Worm (Caenorhabditis elegans) whole organism, L4 larva: Measurements from ENCODE around the gene srx-104.

Experiments used
- F26F4.8 ChIP-seq: fragments of 200-800 bp; sonication (Bioruptor generic); conservative IDR thresholded peaks from 2 replicates; pipeline ENCODE4 v1.3.6; 2022; ENCODE audit warnings: missing genetic modification characterization, missing compliant biosample characterization
- F49E8.2 ChIP-seq: sonication (generic microtip); optimal IDR thresholded peaks from 2 replicates; lab custom pipeline; 2016; ENCODE audit warnings: missing compliant biosample characterization, mild to moderate bottlenecking, missing genetic modification characterization, borderline replicate concordance
- R02D3.7 ChIP-seq: fragments of 150-350 bp; sonication (generic microtip); optimal IDR thresholded peaks from 3 replicates; lab custom pipeline; 2014; ENCODE audit warnings: missing biosample characterization, missing genetic modification characterization
- T20F7.1 ChIP-seq: fragments of 200-800 bp; sonication (Bioruptor generic); optimal IDR thresholded peaks from 2 replicates; lab custom pipeline; 2018; ENCODE audit warnings: mild to moderate bottlenecking, missing genetic modification characterization, missing compliant biosample characterization
- Y75B8A.6 ChIP-seq: fragments of 200-800 bp; sonication (Bioruptor generic); IDR thresholded peaks from 2 replicates; pipeline ENCODE4 v1.3.6; 2022; ENCODE audit warnings: missing genetic modification reagents, missing genetic modification characterization, missing compliant biosample characterization
- ama-1 ChIP-seq: fragments of 150-350 bp; optimal IDR thresholded peaks from 2 replicates; lab custom pipeline; 2014; ENCODE audit warnings: inconsistent platforms, mixed read lengths
- attf-4 ChIP-seq: sonication (generic microtip); optimal IDR thresholded peaks from 3 replicates; lab custom pipeline; 2017; ENCODE audit warnings: missing biosample characterization, missing genetic modification characterization
- ceh-28 ChIP-seq: fragments of 150-350 bp; optimal IDR thresholded peaks from 2 replicates; lab custom pipeline; 2014; ENCODE audit warnings: missing biosample characterization, missing genetic modification reagents, missing genetic modification characterization
- ceh-82 ChIP-seq: sonication (generic microtip); optimal IDR thresholded peaks from 2 replicates; lab custom pipeline; 2017; ENCODE audit warnings: missing biosample characterization, missing genetic modification characterization
- cey-2 ChIP-seq: sonication (generic microtip); optimal IDR thresholded peaks from 3 replicates; lab custom pipeline; 2017; ENCODE audit warnings: missing genetic modification characterization, mild to moderate bottlenecking, missing compliant biosample characterization, antibody characterized with exemption, borderline replicate concordance; ENCODE audit not compliant: insufficient read depth
- daf-19 ChIP-seq: fragments of 200-800 bp; sonication (Bioruptor generic); conservative IDR thresholded peaks from 2 replicates; pipeline ENCODE4 v1.3.6; 2022; ENCODE audit warnings: missing genetic modification characterization, missing compliant biosample characterization
- dmd-6 ChIP-seq: fragments of 200-800 bp; sonication (Bioruptor generic); IDR thresholded peaks from 2 replicates; pipeline ENCODE4 v1.3.6; 2022; ENCODE audit warnings: missing genetic modification reagents, missing genetic modification characterization, missing compliant biosample characterization
- duxl-1 ChIP-seq: sonication (generic microtip); optimal IDR thresholded peaks from 2 replicates; lab custom pipeline; 2016; ENCODE audit warnings: mild to moderate bottlenecking, missing genetic modification characterization, moderate library complexity, missing compliant biosample characterization; ENCODE audit not compliant: poor library complexity
- fkh-10 ChIP-seq: fragments of 150-350 bp; optimal IDR thresholded peaks from 2 replicates; lab custom pipeline; 2014; ENCODE audit warnings: missing biosample characterization, missing genetic modification reagents, missing genetic modification characterization
- hlh-11 ChIP-seq: fragments of 200-800 bp; sonication (Bioruptor generic); optimal IDR thresholded peaks from 2 replicates; lab custom pipeline; 2018; ENCODE audit warnings: mild to moderate bottlenecking, missing genetic modification characterization, missing compliant biosample characterization
- hlh-30 ChIP-seq: sonication (generic microtip); optimal IDR thresholded peaks from 2 replicates; lab custom pipeline; 2017; ENCODE audit warnings: antibody characterized with exemption, mild to moderate bottlenecking, missing genetic modification characterization, missing compliant biosample characterization; ENCODE audit not compliant: insufficient read depth
- hmg-1.1 ChIP-seq: fragments of 200-800 bp; sonication (Bioruptor generic); IDR thresholded peaks from 2 replicates; pipeline ENCODE4 v1.3.6; 2022; ENCODE audit warnings: missing genetic modification reagents, missing genetic modification characterization, missing compliant biosample characterization
- lim-7 ChIP-seq: fragments of 200-800 bp; sonication (Bioruptor generic); IDR thresholded peaks from 2 replicates; pipeline ENCODE4 v1.3.6; 2022; ENCODE audit warnings: missing genetic modification characterization, missing compliant biosample characterization
- lin-15B ChIP-seq: fragments of 150-350 bp; sonication (generic microtip); optimal IDR thresholded peaks from 3 replicates; lab custom pipeline; 2014; ENCODE audit warnings: missing biosample characterization, missing genetic modification characterization
- lin-29 ChIP-seq: fragments of 200-800 bp; sonication (Bioruptor generic); IDR thresholded peaks from 2 replicates; pipeline ENCODE4 v1.3.6; 2022; ENCODE audit warnings: missing genetic modification reagents, missing genetic modification characterization, missing compliant biosample characterization
- lin-38 ChIP-seq: fragments of 200-800 bp; sonication (Bioruptor generic); IDR thresholded peaks from 2 replicates; pipeline ENCODE4 v1.3.6; 2022; ENCODE audit warnings: missing genetic modification reagents, missing genetic modification characterization, missing compliant biosample characterization
- lir-3 ChIP-seq: sonication (generic microtip); optimal IDR thresholded peaks from 2 replicates; lab custom pipeline; 2016; ENCODE audit warnings: mild to moderate bottlenecking, missing genetic modification characterization, missing compliant biosample characterization
- madf-5 ChIP-seq, 2 experiments: fragments of 200-800 bp; sonication (Bioruptor generic); IDR thresholded peaks; 2 replicates each; pipeline ENCODE4 v1.3.6; 2022; ENCODE audit warnings: missing compliant biosample characterization in 2 of 2, missing genetic modification characterization in 2 of 2
- mxl-2 ChIP-seq: fragments of 200-800 bp; sonication (Bioruptor generic); conservative IDR thresholded peaks from 2 replicates; pipeline ENCODE4 v1.3.6; 2022; ENCODE audit warnings: missing genetic modification reagents, missing genetic modification characterization, missing compliant biosample characterization
- nhr-11 ChIP-seq: fragments of 150-350 bp; optimal IDR thresholded peaks from 2 replicates; lab custom pipeline; 2014; ENCODE audit warnings: missing biosample characterization, missing genetic modification characterization
- nhr-237 ChIP-seq: sonication (generic microtip); optimal IDR thresholded peaks from 2 replicates; lab custom pipeline; 2017; ENCODE audit warnings: missing biosample characterization, missing genetic modification characterization
- nhr-25 ChIP-seq: sonication (generic microtip); optimal IDR thresholded peaks from 2 replicates; lab custom pipeline; 2017; ENCODE audit warnings: missing genetic modification characterization, mild to moderate bottlenecking, missing compliant biosample characterization, antibody characterized with exemption, moderate library complexity, borderline replicate concordance; ENCODE audit not compliant: insufficient read depth
- nhr-28 ChIP-seq: fragments of 150-350 bp; optimal IDR thresholded peaks from 2 replicates; lab custom pipeline; 2014; ENCODE audit warnings: missing biosample characterization, missing genetic modification characterization
- nhr-76 ChIP-seq: fragments of 150-350 bp; optimal IDR thresholded peaks from 2 replicates; lab custom pipeline; 2014; ENCODE audit warnings: missing biosample characterization, missing genetic modification characterization
- php-3 ChIP-seq: fragments of 200-800 bp; sonication (Bioruptor generic); IDR thresholded peaks from 2 replicates; pipeline ENCODE4 v1.3.6; 2022; ENCODE audit warnings: missing genetic modification reagents, missing genetic modification characterization, missing compliant biosample characterization
- set-16 ChIP-seq: fragments of 200-800 bp; sonication (Bioruptor generic); IDR thresholded peaks from 2 replicates; pipeline ENCODE4 v1.3.6; 2022; ENCODE audit warnings: missing genetic modification reagents, missing genetic modification characterization, missing compliant biosample characterization
- spr-3 ChIP-seq: fragments of 200-800 bp; sonication (Bioruptor generic); optimal IDR thresholded peaks from 2 replicates; lab custom pipeline; 2018; ENCODE audit warnings: mild to moderate bottlenecking, missing genetic modification characterization, missing compliant biosample characterization
- tra-1 ChIP-seq: fragments of 200-800 bp; sonication (Bioruptor generic); IDR thresholded peaks from 2 replicates; pipeline ENCODE4 v1.3.6; 2022; ENCODE audit warnings: missing genetic modification reagents, missing genetic modification characterization, missing compliant biosample characterization
- unc-39 ChIP-seq: sonication (generic microtip); optimal IDR thresholded peaks from 2 replicates; lab custom pipeline; 2017; ENCODE audit warnings: missing biosample characterization, missing genetic modification characterization
- unc-62 ChIP-seq, 3 experiments: fragments of 150-350 bp in 1 of 3; sonication (generic microtip); optimal IDR thresholded peaks in 2 of 3; peaks in 1 of 3; 1 replicate in 1 of 3; 2 replicates in 2 of 3; lab custom pipeline; 2014 to 2017; ENCODE audit warnings: missing biosample characterization in 3 of 3, missing genetic modification characterization in 3 of 3, missing genetic modification reagents in 3 of 3, missing genotype in 1 of 3
- vab-7 ChIP-seq: fragments of 200-800 bp; sonication (Bioruptor generic); IDR thresholded peaks from 2 replicates; pipeline ENCODE4 v1.3.6; 2022; ENCODE audit warnings: missing genetic modification reagents, missing genetic modification characterization, missing compliant biosample characterization
- zag-1 ChIP-seq: fragments of 150-350 bp; optimal IDR thresholded peaks from 2 replicates; lab custom pipeline; 2014; ENCODE audit warnings: missing biosample characterization, missing genetic modification characterization
- zfp-2 ChIP-seq: sonication (generic microtip); optimal IDR thresholded peaks from 2 replicates; lab custom pipeline; 2016; ENCODE audit warnings: mild to moderate bottlenecking, missing genetic modification characterization, missing compliant biosample characterization
- zfp-3 ChIP-seq: fragments of 200-800 bp; sonication (Bioruptor generic); conservative IDR thresholded peaks from 2 replicates; pipeline ENCODE4 v1.3.6; 2022; ENCODE audit warnings: missing genetic modification reagents, missing genetic modification characterization, missing compliant biosample characterization
- ztf-7 ChIP-seq: fragments of 150-350 bp; optimal IDR thresholded peaks from 2 replicates; lab custom pipeline; 2014; ENCODE audit warnings: missing biosample characterization, missing genetic modification characterization

The srx-104 gene

DNA sequence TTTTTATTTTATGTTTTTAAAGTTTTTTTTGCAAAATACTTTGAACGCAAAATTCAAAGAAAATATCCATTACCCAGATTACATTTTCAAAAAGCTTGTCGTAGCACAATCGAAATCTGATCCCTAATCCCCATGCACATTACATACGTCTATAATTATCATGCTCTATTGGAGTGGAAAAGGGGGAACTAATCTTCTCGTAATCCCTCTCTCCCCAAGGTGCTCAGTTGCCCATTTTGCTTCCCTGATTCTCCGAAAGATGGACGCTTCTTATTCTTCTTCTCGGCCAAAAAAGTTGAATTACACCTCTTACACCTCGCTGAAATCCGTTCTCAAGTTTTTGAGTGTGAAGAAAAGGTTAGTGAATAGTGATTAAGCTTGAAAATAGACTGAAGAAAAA lies 11.6 kb upstream of the srx-104 start, which contains the start of gene fbxc-53:
Gene fbxc-53, plus strand, starts transcription at position 245 of the 400 bp plus-strand sequence.
- TF ChIP-seq cey-2 (tag; lab: Kevin White, UChicago) (no peak), ceh-82 (no peak), dmd-6 (GFP tag; lab: Robert Waterston, UW) (no peak), T20F7.1 (GFP tag; lab: Kevin White, UChicago) (no peak), nhr-76 (no peak), fkh-10 (GFP tag; lab: Kevin White, UChicago) (no peak), set-16 (GFP tag; lab: Robert Waterston, UW) (no peak), vab-7 (GFP tag; lab: Robert Waterston, UW) (no peak)

DNA sequence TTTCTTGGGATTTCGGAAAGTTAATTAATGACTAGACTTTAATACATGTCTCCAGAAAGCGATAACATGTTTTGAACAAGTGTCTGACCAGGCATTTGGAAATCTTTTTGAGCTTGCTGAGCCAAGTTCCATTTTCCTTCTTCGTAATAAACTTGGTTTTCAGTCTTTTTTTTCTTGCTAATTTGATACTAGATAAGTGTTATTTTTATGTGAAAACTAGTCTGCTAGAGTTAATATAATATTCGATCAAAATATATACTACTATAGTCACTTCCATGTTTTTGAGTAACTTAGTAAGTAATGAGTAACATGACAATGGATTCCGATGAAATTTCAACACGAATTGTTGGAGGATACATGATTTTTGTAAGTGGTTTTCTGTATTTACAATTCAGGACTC lies 9.8 kb upstream of the srx-104 start, which contains the start of gene srx-110:
Gene srx-110, plus strand, starts transcription at position 301 of the 400 bp plus-strand sequence.
- TF ChIP-seq spr-3 (GFP tag; lab: Kevin White, UChicago) (no peak), unc-62 (GFP tag; optimal IDR thresholded peaks at IDR 0.05 in 1 of 2; lab: Kevin White, UChicago) (peak in 1 of 2 experiments; percentile 17), unc-62 (tag; optimal IDR thresholded peaks at IDR 0.05; lab: Kevin White, UChicago) (no peak), lir-3 (no peak), duxl-1 (tag; lab: Kevin White, UChicago) (no peak), zag-1 (tag; lab: Kevin White, UChicago) (no peak)

DNA sequence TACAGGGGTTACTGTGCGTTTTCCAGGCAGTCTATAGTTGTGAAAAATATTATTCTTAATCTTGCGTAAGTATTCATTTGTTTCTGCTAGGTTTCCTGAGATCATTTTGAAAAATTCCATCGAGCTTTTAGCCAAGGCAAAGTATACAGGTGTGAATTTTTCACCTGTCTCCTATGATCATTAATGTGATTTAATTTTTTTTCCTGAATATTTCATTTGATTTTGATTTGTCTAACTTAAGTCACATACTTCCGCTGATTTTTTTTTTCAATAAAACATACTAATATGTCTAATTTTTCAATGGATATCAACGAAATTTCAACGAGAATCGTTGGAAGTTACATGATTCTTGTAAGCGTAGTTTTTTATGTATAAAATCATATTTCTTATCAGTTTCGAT lies 5.8 kb upstream of the srx-104 start, which contains the start of gene srx-108:
Gene srx-108, plus strand, starts transcription at position 301 of the 400 bp plus-strand sequence.
- TF ChIP-seq ama-1 (lab: Kevin White, UChicago) (no peak), tra-1 (no peak), nhr-237 (tag; lab: Kevin White, UChicago) (no peak), Y75B8A.6 (no peak), nhr-25 (tag; lab: Kevin White, UChicago) (no peak), nhr-28 (tag; lab: Kevin White, UChicago) (no peak), mxl-2 (GFP tag; lab: Robert Waterston, UW) (no peak), R02D3.7 (tag; lab: Kevin White, UChicago) (no peak), lin-15B (no peak), unc-39 (tag; lab: Kevin White, UChicago) (no peak), lim-7 (no peak), zfp-2 (tag; lab: Kevin White, UChicago) (no peak), F26F4.8 (GFP tag; lab: Robert Waterston, UW) (no peak), madf-5 (GFP tag; IDR thresholded peaks at IDR 0.05; lab: Robert Waterston, UW) (no peak), lin-29 (no peak)

DNA sequence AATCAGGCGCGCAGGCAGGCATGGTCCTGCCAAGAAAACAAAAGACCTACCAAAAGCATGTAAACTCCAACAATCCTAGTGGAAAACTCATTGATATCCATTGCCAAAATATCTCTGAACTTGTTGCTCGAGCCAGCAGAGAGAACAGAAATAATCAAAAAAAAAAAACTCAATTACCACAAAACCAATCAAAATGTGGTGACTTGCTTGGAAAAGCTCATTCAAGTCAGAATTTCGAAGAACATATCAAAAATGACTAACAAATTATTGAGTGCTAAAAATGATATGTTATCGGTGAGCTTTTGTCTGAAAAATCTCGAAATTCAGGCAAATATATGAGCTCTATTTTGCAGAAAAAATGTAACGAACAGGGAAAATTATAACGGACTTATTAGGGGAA lies 1.8 kb upstream of the srx-104 start, which contains the start of gene srx-105:
Gene srx-105, minus strand, starts transcription at position 101 of the 400 bp plus-strand sequence.
- TF ChIP-seq ceh-28 (no peak), zfp-3 (GFP tag; lab: Robert Waterston, UW) (no peak), lin-38 (GFP tag; lab: Robert Waterston, UW) (no peak), attf-4 (tag; lab: Kevin White, UChicago) (no peak), hmg-1.1 (GFP tag; lab: Robert Waterston, UW) (no peak), F49E8.2 (tag; lab: Kevin White, UChicago) (no peak), hlh-30 (tag; lab: Kevin White, UChicago) (no peak), php-3 (GFP tag; lab: Robert Waterston, UW) (no peak), ztf-7 (no peak), nhr-11 (tag; lab: Kevin White, UChicago) (no peak), daf-19 (no peak), spr-3 (GFP tag; lab: Kevin White, UChicago) (no peak), lin-29 (no peak), hlh-11 (no peak)
